Worm (Caenorhabditis elegans): ENCODE measurements around the gene Y69H2.9.

DNA sequence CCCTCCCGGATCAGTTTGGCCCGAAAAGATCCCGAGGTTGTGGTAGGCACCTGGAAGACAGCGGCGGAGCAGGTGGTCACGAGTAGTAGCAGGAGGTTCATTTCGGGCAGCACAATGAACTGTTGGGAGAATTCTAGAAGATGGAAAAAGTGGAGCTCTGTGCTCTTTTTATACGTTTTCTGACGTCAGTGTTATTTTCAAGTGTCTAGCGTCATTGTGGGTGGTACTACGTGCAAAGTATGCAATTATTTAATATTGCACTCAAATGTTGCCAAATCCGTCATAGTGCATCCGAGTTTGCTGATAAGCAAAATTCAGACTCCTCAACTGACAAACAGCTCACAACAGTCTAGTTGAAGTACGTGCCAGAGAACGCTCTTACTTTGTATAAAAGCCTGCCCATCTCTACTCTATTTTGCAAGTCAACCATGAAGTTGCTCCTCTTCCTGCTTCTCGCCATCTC lies 30.3 kb downstream of the Y69H2.9 start, which contains the start of the genes asp-18 and scl-19:
- no peak for TF ChIP-seq ama-1 (optimal IDR thresholded peaks at IDR 0.05)
- no peak for TF ChIP-seq ceh-36 (tag; optimal IDR thresholded peaks at IDR 0.05)
- TF ChIP-seq F13C5.2 (tag; optimal IDR thresholded peaks at IDR 0.05), result no peak
- TF ChIP-seq sea-1 (GFP tag; conservative IDR thresholded peaks at IDR 0.05), result no peak
